Fruit fly (Drosophila melanogaster) Kc167 (cell line): ENCODE data around the gene N.

Source experiments
- Myc ChIP-seq: fragments of >200 bp; optimal IDR thresholded peaks from 2 replicates; lab custom pipeline; 2017; ENCODE audit warnings: missing external identifiers
- Sin3A ChIP-seq: fragments of >200 bp; optimal IDR thresholded peaks from 2 replicates; lab custom pipeline; 2018; ENCODE audit warnings: missing external identifiers
- insv ChIP-seq: fragments of >200 bp; optimal IDR thresholded peaks from 3 replicates; lab custom pipeline; 2018; ENCODE audit warnings: missing external identifiers

DNA sequence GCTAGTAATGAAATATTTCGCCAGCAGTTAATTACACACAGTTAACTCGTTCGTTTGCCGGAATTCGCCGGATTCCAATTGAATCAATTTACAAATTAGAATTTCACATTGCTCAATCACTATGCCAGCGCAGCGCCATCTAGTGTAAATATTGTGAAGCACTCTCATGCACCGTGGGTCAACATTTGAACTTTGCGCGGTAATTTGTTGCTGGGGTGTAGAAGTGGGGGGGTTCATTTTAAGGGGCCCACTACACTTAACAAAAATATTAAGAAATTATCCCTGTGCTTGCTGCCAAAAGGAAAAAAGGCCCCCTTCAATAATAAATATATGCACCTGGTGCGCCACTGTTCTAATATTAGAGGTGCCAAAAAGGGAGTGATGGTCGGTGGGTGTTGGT, 11.0 kb upstream of the N start:
- TF ChIP-seq Sin3A, result no peak
- TF ChIP-seq insv (lab: Kevin White, UChicago), result no peak
- no peak for TF ChIP-seq Myc (lab: Kevin White, UChicago)
